Worm (Caenorhabditis elegans): ENCODE measurements around the gene Y94H6A.12.
A peak's percentile ranks its signal among the peaks of the same experiment; 100 is the strongest.

Y94H6A.12 gene

DNA sequence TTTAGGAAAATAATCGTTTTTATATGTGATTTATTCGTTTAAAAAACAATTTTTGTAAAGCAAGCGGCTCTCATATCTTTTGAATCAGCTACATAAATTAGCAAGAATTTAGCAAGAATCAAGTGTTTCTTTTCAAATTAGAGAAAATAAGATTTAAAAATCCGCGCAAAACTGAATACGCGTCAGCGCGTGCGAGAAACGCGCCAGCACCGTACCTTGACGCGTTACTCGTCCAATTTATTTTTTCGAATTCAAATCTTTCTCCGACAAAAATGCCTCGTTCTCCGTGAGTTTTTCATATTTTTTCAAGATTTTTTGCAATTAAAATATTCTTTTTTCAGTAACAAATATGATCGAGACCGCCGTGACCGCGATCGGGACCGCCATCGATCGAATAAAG lies 36.6 kb downstream of the Y94H6A.12 start, which contains the start of gene Y94H6A.3:
Gene Y94H6A.3 (plus strand): TSS at position 232 of the 400 bp plus-strand sequence.
- no peak for TF ChIP-seq F49E8.2 (tag; optimal IDR thresholded peaks at IDR 0.05; ENCODE audit: insufficient read depth)
- peak; percentile 79 for TF ChIP-seq B0336.3 (GFP tag; IDR thresholded peaks at IDR 0.05)
- TF ChIP-seq mcd-1 (GFP tag; IDR thresholded peaks at IDR 0.05): peak; percentile 93
- TF ChIP-seq hmg-20 (GFP tag; IDR thresholded peaks at IDR 0.05): peak; percentile 82
- no peak for TF ChIP-seq sdz-38 (tag; optimal IDR thresholded peaks at IDR 0.05)
- TF ChIP-seq Y53F4B.3 (GFP tag; IDR thresholded peaks at IDR 0.05): no peak
- TF ChIP-seq fkh-3 (tag; optimal IDR thresholded peaks at IDR 0.05): no peak
- TF ChIP-seq attf-6 (GFP tag; IDR thresholded peaks at IDR 0.05): no peak
- no peak for TF ChIP-seq T07F8.4 (tag; optimal IDR thresholded peaks at IDR 0.05)
- no peak for TF ChIP-seq mxl-1 (tag; optimal IDR thresholded peaks at IDR 0.05)
- no peak for TF ChIP-seq ztf-3 (GFP tag; optimal IDR thresholded peaks at IDR 0.05)
- TF ChIP-seq madf-3 (GFP tag; IDR thresholded peaks at IDR 0.05): peak; percentile 88
- TF ChIP-seq egrh-3 (GFP tag; IDR thresholded peaks at IDR 0.05): no peak
- no peak for TF ChIP-seq dpff-1 (tag; optimal IDR thresholded peaks at IDR 0.05)
- TF ChIP-seq B0019.2 (GFP tag; conservative IDR thresholded peaks at IDR 0.05): 0 out of 2 replicates have a peak, but pooled peaks have one; percentile 22
- peak; percentile 88 for TF ChIP-seq attf-3 (GFP tag; conservative IDR thresholded peaks at IDR 0.05)
- TF ChIP-seq C17E4.6 (GFP tag; IDR thresholded peaks at IDR 0.05): no peak
- no peak for TF ChIP-seq somi-1 (GFP tag; optimal IDR thresholded peaks at IDR 0.05)
- TF ChIP-seq F33H1.4 (GFP tag; IDR thresholded peaks at IDR 0.05): peak; percentile 76
- TF ChIP-seq nfyb-1 (GFP tag; IDR thresholded peaks at IDR 0.05): peak; percentile 78
- TF ChIP-seq C06A6.2 (GFP tag; conservative IDR thresholded peaks at IDR 0.05): peak; percentile 72
- TF ChIP-seq K11D2.4 (GFP tag; IDR thresholded peaks at IDR 0.05): peak; percentile 86
- peak; percentile 66 for TF ChIP-seq lsl-1 (GFP tag; optimal IDR thresholded peaks at IDR 0.05)
- no peak for TF ChIP-seq mes-4 (tag; optimal IDR thresholded peaks at IDR 0.05)
- peak; percentile 78 for TF ChIP-seq madf-6 (GFP tag; IDR thresholded peaks at IDR 0.05)
- 0 out of 2 replicates have a peak, but pooled peaks have one; percentile 37 for TF ChIP-seq ceh-91 (GFP tag; IDR thresholded peaks at IDR 0.05)
- peak; percentile 31 for TF ChIP-seq snpc-3.4 (tag; optimal IDR thresholded peaks at IDR 0.05)
- TF ChIP-seq hsf-1 (GFP tag; IDR thresholded peaks at IDR 0.05): peak; percentile 47; the same call in 1 of the 2 replicates
- peak; percentile 17 for TF ChIP-seq atf-7 (tag; optimal IDR thresholded peaks at IDR 0.05)
- TF ChIP-seq lin-35 (GFP tag; optimal IDR thresholded peaks at IDR 0.05): peak; percentile 63 to 95 (median 80)
- TF ChIP-seq tbp1 (GFP tag; optimal IDR thresholded peaks at IDR 0.05): peak; percentile 59
- TF ChIP-seq pbrm-1 (GFP tag; IDR thresholded peaks at IDR 0.05): peak; percentile 77
- TF ChIP-seq F22D6.2 (tag; optimal IDR thresholded peaks at IDR 0.05): no peak
- peak; percentile 3 for TF ChIP-seq him-1 (tag; optimal IDR thresholded peaks at IDR 0.05)
- TF ChIP-seq lin-54 (GFP tag; optimal IDR thresholded peaks at IDR 0.05): peak; percentile 98
- no peak for TF ChIP-seq ceh-58 (GFP tag; IDR thresholded peaks at IDR 0.05)
- TF ChIP-seq nfya-2 (GFP tag; IDR thresholded peaks at IDR 0.05): no peak
- peak; percentile 94 for TF ChIP-seq Y53G8AR.9 (GFP tag; conservative IDR thresholded peaks at IDR 0.05)
- no peak for TF ChIP-seq athp-1 (tag; optimal IDR thresholded peaks at IDR 0.05)
- TF ChIP-seq attf-5 (GFP tag; optimal IDR thresholded peaks at IDR 0.05): peak; percentile 67
- no peak for TF ChIP-seq cebp-2 (GFP tag; IDR thresholded peaks at IDR 0.05)
- peak; percentile 23 for TF ChIP-seq F23B12.7 (tag; optimal IDR thresholded peaks at IDR 0.05; ENCODE audit: insufficient read depth)
- TF ChIP-seq snpc-4 (GFP tag; optimal IDR thresholded peaks at IDR 0.05): no peak
- TF ChIP-seq snpc-4 (tag; optimal IDR thresholded peaks at IDR 0.05): peak in 3 of 4 experiments; percentile 27 to 50 (median 41)
- peak; percentile 61 for TF ChIP-seq repo-1 (tag; optimal IDR thresholded peaks at IDR 0.05)
- peak; percentile 76; the same call in 1 of the 2 replicates for TF ChIP-seq Y56A3A.18 (GFP tag; IDR thresholded peaks at IDR 0.05)
- TF ChIP-seq pha-4 (tag; optimal IDR thresholded peaks at IDR 0.05): peak; percentile 39
- no peak for TF ChIP-seq ZK185.1 (tag; optimal IDR thresholded peaks at IDR 0.05; ENCODE audit: poor library complexity, severe bottlenecking)
- peak; percentile 50 for TF ChIP-seq gei-17 (GFP tag; optimal IDR thresholded peaks at IDR 0.05)
